Worm (Caenorhabditis elegans) whole organism, L4/young adult: Measurements from ENCODE around the gene daf-19.

Experiments used
- W03F9.2 ChIP-seq: fragments of 150-350 bp; optimal IDR thresholded peaks from 2 replicates; lab custom pipeline; 2014; ENCODE audit warnings: missing biosample characterization, missing genetic modification characterization
- dao-5 ChIP-seq: sonication (generic microtip); optimal IDR thresholded peaks from 2 replicates; lab custom pipeline; 2016; ENCODE audit warnings: missing genotype, missing genetic modification characterization, moderate library complexity, missing compliant biosample characterization
- him-1 ChIP-seq: sonication (generic microtip); optimal IDR thresholded peaks from 2 replicates; lab custom pipeline; 2016; ENCODE audit warnings: missing genotype, missing genetic modification reagents, missing genetic modification characterization, missing compliant biosample characterization

The daf-19 gene

ce11 chrII:10187808-10188207, 18.7 kb upstream of the daf-19 start, which contains the start of gene srd-2:
srd-2 (minus strand) TSS chrII:10187908.
- no peak for TF ChIP-seq dao-5
- TF ChIP-seq him-1, result no peak

DNA sequence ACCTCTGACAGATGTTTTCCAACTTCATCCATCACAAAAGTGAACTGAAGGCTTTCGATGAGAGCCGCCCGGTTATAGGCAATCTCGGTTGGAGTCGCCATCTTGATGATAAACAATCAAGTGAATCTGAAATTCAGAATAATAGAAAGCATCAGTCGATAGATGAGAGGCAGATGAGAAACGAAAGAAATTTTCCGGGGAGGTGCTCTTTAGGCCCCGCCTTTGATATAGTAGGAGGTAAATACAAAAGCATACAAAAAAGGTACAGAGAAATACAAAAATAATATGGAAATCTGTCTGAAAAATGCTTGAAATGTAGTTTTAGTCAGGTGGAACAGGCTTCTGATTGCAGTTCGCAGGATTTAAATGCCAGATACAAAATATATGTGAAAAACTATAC, 13.5 kb upstream of the daf-19 start, which contains the start of gene srd-1:
Gene srd-1 (minus strand): TSS at position 101 of the 400 bp plus-strand sequence.
- TF ChIP-seq dao-5 (no peak), W03F9.2 (no peak), him-1 (no peak)

DNA sequence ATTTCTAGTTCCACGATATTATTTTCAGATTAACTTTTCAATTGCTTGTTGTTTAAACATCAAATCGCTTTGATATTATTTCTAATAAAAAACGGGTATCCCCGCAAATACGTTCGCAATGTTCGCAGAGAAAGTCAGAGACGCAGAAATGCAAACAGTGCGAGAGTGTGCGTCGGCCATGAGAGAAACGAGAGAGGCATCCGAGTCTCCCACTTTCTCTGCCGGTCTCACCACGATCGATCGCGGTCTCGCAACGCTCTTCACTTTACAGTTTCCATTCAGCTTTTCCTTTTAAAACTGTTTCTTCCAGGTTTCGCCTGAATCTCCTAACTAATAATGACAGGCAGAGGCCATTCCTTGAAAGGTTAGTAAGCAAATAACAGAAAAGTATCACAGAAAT, 5.2 kb upstream of the daf-19 start, which contains the start of gene F33H1.4:
Gene F33H1.4 (plus strand): TSS at position 311 of the 400 bp plus-strand sequence.
- TF ChIP-seq him-1, result peak; percentile 22
- no peak for TF ChIP-seq dao-5
- no peak for TF ChIP-seq W03F9.2

DNA sequence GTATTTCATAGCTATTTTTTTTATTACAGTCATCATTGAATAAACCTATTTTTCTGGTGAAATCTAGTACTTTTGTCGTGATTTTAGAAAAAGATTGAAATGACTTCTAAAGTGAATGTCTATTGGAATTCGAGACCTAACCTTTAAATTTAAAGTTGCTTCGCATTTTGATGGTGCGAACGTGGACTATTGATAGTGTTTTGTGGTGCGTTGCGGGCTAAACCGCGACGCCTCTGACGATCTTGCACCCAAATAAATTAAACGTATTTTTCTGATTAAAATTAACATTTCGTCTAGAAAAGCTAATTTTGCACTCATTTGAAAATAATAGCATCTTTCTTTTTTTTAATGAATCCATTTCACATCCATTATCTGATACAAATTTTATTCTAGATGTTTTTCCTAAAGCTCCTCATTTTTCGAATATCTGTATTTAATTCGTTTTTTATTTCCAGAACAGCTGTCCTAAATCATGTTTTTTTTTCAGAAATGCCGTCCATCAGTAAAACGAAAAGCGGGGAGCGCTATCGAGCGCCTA, 3.4 kb upstream of the daf-19 start, which contains the start of gene wbp-11:
Gene wbp-11 (plus strand): TSS at position 488 of the 538 bp plus-strand sequence.
- TF ChIP-seq dao-5 (no peak), W03F9.2 (no peak), him-1 (no peak)

- TF ChIP-seq him-1, result no peak
- TF ChIP-seq dao-5, result no peak
- TF ChIP-seq W03F9.2, result no peak
These were observed 1.7 kb upstream of the daf-19 start, which contains the start of gene gpd-4 for ce11 chrII:10170837-10171318. gpd-4 (plus strand) TSS chrII:10171268.

DNA sequence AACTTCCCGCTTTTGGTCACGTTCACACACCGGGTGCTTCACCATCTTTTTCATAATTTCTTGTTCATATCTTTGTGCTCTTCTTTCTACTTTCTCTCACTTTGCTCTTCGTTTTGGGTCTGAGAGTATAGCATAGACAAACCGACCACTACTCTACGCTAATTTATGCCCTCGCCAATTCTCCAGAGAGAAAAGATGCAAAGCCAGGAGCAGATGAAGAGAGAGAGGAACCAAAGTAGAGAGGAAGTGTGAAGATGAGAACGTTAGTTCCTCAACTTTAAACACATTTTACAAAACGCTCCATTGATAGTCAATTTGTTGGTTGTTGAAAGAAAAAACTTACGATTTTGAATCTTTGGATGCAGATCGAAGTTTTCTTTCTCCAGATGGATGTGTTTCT, 1.4 kb downstream of the daf-19 start:
- TF ChIP-seq him-1 (no peak), dao-5 (no peak), W03F9.2 (no peak)

- TF ChIP-seq him-1 (no peak), dao-5 (no peak), W03F9.2 (no peak)
These were observed 2.8 kb downstream of the daf-19 start for ce11 chrII:10166365-10166764.

ce11 chrII:10164137-10164536, 5.0 kb downstream of the daf-19 start:
- TF ChIP-seq dao-5 (no peak), him-1 (no peak), W03F9.2 (no peak)

DNA sequence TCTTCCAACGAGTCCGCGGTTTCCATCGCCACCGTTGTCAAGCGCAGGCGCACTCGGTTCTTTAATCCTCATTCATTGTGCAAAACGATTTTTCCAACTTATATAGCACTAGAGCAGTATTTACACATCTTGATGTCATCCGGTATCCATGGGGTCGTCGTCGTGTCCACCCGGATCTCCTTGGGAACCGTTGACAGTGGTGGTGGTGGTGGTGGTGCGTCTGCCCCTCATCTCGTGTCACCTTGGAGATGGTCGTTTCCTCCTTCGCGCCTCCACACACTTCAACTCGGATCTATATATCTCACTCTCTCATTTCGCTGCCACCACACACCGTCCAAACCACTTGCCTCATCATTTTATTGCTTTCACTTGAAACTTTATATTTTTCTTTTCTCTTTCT, 6.4 kb downstream of the daf-19 start:
- no peak for TF ChIP-seq him-1
- no peak for TF ChIP-seq dao-5
- TF ChIP-seq W03F9.2, result no peak

DNA sequence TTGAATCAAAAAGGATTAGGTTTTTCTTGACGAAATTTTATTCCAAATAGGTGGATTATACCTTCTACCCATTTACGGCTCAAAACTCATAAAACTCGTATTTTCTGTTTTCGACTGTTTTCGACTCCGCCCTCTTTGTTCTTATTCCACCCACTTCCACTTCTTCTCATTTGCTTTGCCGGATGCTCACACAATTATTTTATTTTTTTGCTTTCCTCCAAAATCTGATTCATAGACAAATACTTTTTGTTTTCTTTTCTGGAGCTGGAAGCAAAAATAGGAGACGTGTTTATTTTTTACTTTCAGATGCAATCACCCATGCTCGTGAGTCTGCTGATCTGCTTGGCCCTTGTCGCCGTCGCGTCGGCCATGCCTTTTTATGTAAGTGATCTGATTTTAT, 14.0 kb downstream of the daf-19 start, which contains the start of gene nlp-63:
Gene nlp-63 (plus strand): TSS at position 301 of the 400 bp plus-strand sequence.
- no peak for TF ChIP-seq dao-5
- no peak for TF ChIP-seq him-1
- TF ChIP-seq W03F9.2, result no peak

- TF ChIP-seq him-1 (no peak), dao-5 (no peak), W03F9.2 (no peak)
These were observed 21.6 kb downstream of the daf-19 start for ce11 chrII:10147502-10147901.

ce11 chrII:10146488-10146887, 22.7 kb downstream of the daf-19 start, which contains the start of gene pax-3:
pax-3 (plus strand) TSS chrII:10146570.
- TF ChIP-seq dao-5 (no peak), him-1 (no peak)

ce11 chrII:10144092-10144491, 25.1 kb downstream of the daf-19 start, which contains the start of gene F27E5.3:
F27E5.3 (minus strand) TSS chrII:10144192.
- TF ChIP-seq dao-5 (no peak), W03F9.2 (no peak), him-1 (no peak)

ce11 chrII:10139177-10139640, 29.9 kb downstream of the daf-19 start, which contains the start of gene asah-2:
asah-2 (plus strand) TSS chrII:10139590.
- TF ChIP-seq him-1 (no peak), dao-5 (no peak), W03F9.2 (no peak)

DNA sequence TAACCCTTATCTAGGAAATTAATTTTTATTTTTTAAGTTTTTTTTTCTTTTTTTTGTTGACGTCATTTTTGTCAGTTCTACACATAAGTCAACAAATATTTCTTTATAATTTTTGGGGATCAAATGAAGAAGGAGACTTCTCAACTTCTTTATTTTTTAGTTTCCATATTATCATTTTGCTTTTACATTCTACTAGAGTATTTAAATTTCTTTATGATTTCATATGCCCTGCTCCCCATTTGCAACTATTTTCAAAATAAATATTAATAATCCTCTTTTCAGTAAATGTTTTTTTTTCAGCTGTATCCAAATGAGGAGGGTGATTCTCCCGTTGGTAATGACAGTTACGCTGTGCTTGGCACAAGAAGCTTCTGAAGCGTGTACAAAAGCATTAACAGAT, 31.8 kb downstream of the daf-19 start, which contains the start of gene phg-1:
Gene phg-1 (plus strand): TSS at position 301 of the 400 bp plus-strand sequence.
- no peak for TF ChIP-seq W03F9.2
- TF ChIP-seq dao-5, result no peak
- TF ChIP-seq him-1, result no peak

- no peak for TF ChIP-seq dao-5
- TF ChIP-seq him-1, result no peak
- no peak for TF ChIP-seq W03F9.2
These were observed 32.4 kb downstream of the daf-19 start for ce11 chrII:10136771-10137170.
